Worm (Caenorhabditis elegans) whole organism, young adult: ENCODE data around the gene prdh-1.

Experiments used
- C17E4.6 ChIP-seq: fragments of 200-800 bp; sonication (Bioruptor generic); IDR thresholded peaks from 2 replicates; pipeline ENCODE4 v1.3.6; 2022; ENCODE audit warnings: missing genetic modification reagents, missing genetic modification characterization, missing compliant biosample characterization
- F23B12.7 ChIP-seq: sonication (generic microtip); optimal IDR thresholded peaks from 2 replicates; lab custom pipeline; 2017; ENCODE audit warnings: missing genetic modification characterization, mild to moderate bottlenecking, missing compliant biosample characterization, antibody characterized with exemption, moderate library complexity; ENCODE audit not compliant: insufficient read depth
- F33H1.4 ChIP-seq: fragments of 200-800 bp; sonication (Bioruptor generic); IDR thresholded peaks from 2 replicates; pipeline ENCODE4 v1.3.6; 2022; ENCODE audit warnings: missing genetic modification reagents, missing genetic modification characterization, missing compliant biosample characterization
- F37B4.10 ChIP-seq: fragments of 200-800 bp; sonication (Bioruptor generic); IDR thresholded peaks from 2 replicates; pipeline ENCODE4 v1.3.6; 2022; ENCODE audit warnings: missing genetic modification characterization, missing compliant biosample characterization
- F55B11.4 ChIP-seq: sonication (generic microtip); optimal IDR thresholded peaks from 2 replicates; lab custom pipeline; 2016; ENCODE audit warnings: missing compliant biosample characterization, missing genetic modification characterization, borderline replicate concordance; ENCODE audit not compliant: insufficient read depth
- Y95B8A.8 ChIP-seq: fragments of 200-800 bp; sonication (Bioruptor generic); IDR thresholded peaks from 2 replicates; pipeline ENCODE4 v1.3.6; 2022; ENCODE audit warnings: missing genetic modification reagents, missing genetic modification characterization, missing compliant biosample characterization
- cebp-1 ChIP-seq, 2 experiments: fragments of 200-800 bp in 1 of 2; sonication (Bioruptor generic) in 1 of 2; sonication (generic microtip) in 1 of 2; IDR thresholded peaks in 1 of 2; optimal IDR thresholded peaks in 1 of 2; 2 replicates each; pipeline versions ENCODE4 v1.3.6 to Lab custom; 2017 to 2022; ENCODE audit warnings: missing compliant biosample characterization in 2 of 2, missing genetic modification characterization in 2 of 2, mild to moderate bottlenecking in 1 of 2, missing genetic modification reagents in 1 of 2, moderate library complexity in 1 of 2
- ceh-100 ChIP-seq: fragments of 200-800 bp; sonication (Bioruptor generic); IDR thresholded peaks from 2 replicates; pipeline ENCODE4 v1.3.6; 2022; ENCODE audit warnings: missing genetic modification reagents, missing genetic modification characterization, missing compliant biosample characterization
- ceh-27 ChIP-seq: fragments of 200-800 bp; sonication (Bioruptor generic); optimal IDR thresholded peaks from 2 replicates; lab custom pipeline; 2018; ENCODE audit warnings: mild to moderate bottlenecking, missing genetic modification characterization, moderate library complexity, missing compliant biosample characterization
- ceh-58 ChIP-seq: fragments of 200-800 bp; sonication (Bioruptor generic); IDR thresholded peaks from 2 replicates; pipeline ENCODE4 v1.3.6; 2022; ENCODE audit warnings: missing genetic modification characterization, missing compliant biosample characterization
- dpff-1 ChIP-seq: sonication (generic microtip); optimal IDR thresholded peaks from 2 replicates; lab custom pipeline; 2017; ENCODE audit warnings: mild to moderate bottlenecking, missing genetic modification characterization, missing compliant biosample characterization
- fkh-3 ChIP-seq: sonication (generic microtip); optimal IDR thresholded peaks from 2 replicates; lab custom pipeline; 2016; ENCODE audit warnings: mild to moderate bottlenecking, missing genetic modification characterization, missing compliant biosample characterization
- hmg-20 ChIP-seq: fragments of 200-800 bp; sonication (Bioruptor generic); IDR thresholded peaks from 2 replicates; pipeline ENCODE4 v1.3.6; 2022; ENCODE audit warnings: missing genetic modification reagents, missing genetic modification characterization, missing compliant biosample characterization
- lag-1 ChIP-seq: fragments of 200-800 bp; sonication (Bioruptor generic); IDR thresholded peaks from 2 replicates; pipeline ENCODE4 v1.3.6; 2022; ENCODE audit warnings: missing genetic modification reagents, missing genetic modification characterization, missing compliant biosample characterization
- let-607 ChIP-seq, 2 experiments: fragments of 200-800 bp in 1 of 2; sonication (Bioruptor generic) in 1 of 2; sonication (generic microtip) in 1 of 2; optimal IDR thresholded peaks; 2 replicates each; lab custom pipeline; 2016 to 2018; ENCODE audit warnings: mild to moderate bottlenecking in 2 of 2, missing compliant biosample characterization in 2 of 2, missing genetic modification characterization in 2 of 2, moderate library complexity in 2 of 2, missing genotype in 1 of 2
- lsl-1 ChIP-seq: fragments of 200-800 bp; sonication (Bioruptor generic); optimal IDR thresholded peaks from 2 replicates; lab custom pipeline; 2018; ENCODE audit warnings: mild to moderate bottlenecking, missing genetic modification characterization, moderate library complexity, missing compliant biosample characterization
- madf-10 ChIP-seq: sonication (generic microtip); optimal IDR thresholded peaks from 2 replicates; lab custom pipeline; 2016; ENCODE audit warnings: mild to moderate bottlenecking, missing genetic modification characterization, missing compliant biosample characterization
- madf-3 ChIP-seq: fragments of 200-800 bp; sonication (Bioruptor generic); IDR thresholded peaks from 2 replicates; pipeline ENCODE4 v1.3.6; 2022; ENCODE audit warnings: missing genetic modification reagents, missing genetic modification characterization, missing compliant biosample characterization
- mel-28 ChIP-seq: sonication (generic microtip); optimal IDR thresholded peaks from 2 replicates; lab custom pipeline; 2016; ENCODE audit warnings: borderline replicate concordance, mild to moderate bottlenecking, missing genetic modification characterization, missing compliant biosample characterization
- mes-4 ChIP-seq: sonication (generic microtip); optimal IDR thresholded peaks from 2 replicates; lab custom pipeline; 2016; ENCODE audit warnings: missing genotype, missing genetic modification characterization, missing compliant biosample characterization
- nhr-120 ChIP-seq: fragments of 200-800 bp; sonication (Bioruptor generic); IDR thresholded peaks from 2 replicates; pipeline ENCODE4 v1.3.6; 2022; ENCODE audit warnings: missing genetic modification characterization, missing compliant biosample characterization
- rec-8 ChIP-seq, 2 experiments: sonication (generic microtip); optimal IDR thresholded peaks; 2 replicates each; lab custom pipeline; 2016; ENCODE audit warnings: mild to moderate bottlenecking in 2 of 2, missing genetic modification characterization in 2 of 2, missing genetic modification reagents in 2 of 2, missing genotype in 2 of 2, missing biosample characterization in 1 of 2, missing compliant biosample characterization in 1 of 2, moderate library complexity in 1 of 2
- snpc-4 ChIP-seq, 5 experiments: fragments of 150-350 bp in 1 of 5; sonication (generic microtip) in 4 of 5; optimal IDR thresholded peaks; 2 replicates each; lab custom pipeline; 2014 to 2018; ENCODE audit warnings: missing genetic modification characterization in 5 of 5, missing biosample characterization in 3 of 5, antibody characterized with exemption in 2 of 5, mild to moderate bottlenecking in 2 of 5, missing compliant biosample characterization in 2 of 5, missing genotype in 2 of 5, moderate library complexity in 2 of 5, missing genetic modification reagents in 1 of 5
- somi-1 ChIP-seq: fragments of 200-800 bp; sonication (Bioruptor generic); optimal IDR thresholded peaks from 2 replicates; lab custom pipeline; 2018; ENCODE audit warnings: mild to moderate bottlenecking, missing genetic modification characterization, missing compliant biosample characterization
- tbx-9 ChIP-seq: sonication (generic microtip); optimal IDR thresholded peaks from 2 replicates; lab custom pipeline; 2016; ENCODE audit warnings: borderline replicate concordance, missing genetic modification characterization, inconsistent platforms, missing compliant biosample characterization
- xnd-1 ChIP-seq: sonication (generic microtip); optimal IDR thresholded peaks from 2 replicates; lab custom pipeline; 2016; ENCODE audit warnings: missing genotype, missing genetic modification reagents, missing genetic modification characterization, missing compliant biosample characterization
- zfh-2 ChIP-seq: fragments of 200-800 bp; sonication (Bioruptor generic); conservative IDR thresholded peaks from 2 replicates; pipeline ENCODE4 v1.3.6; 2022; ENCODE audit warnings: missing genetic modification reagents, missing genetic modification characterization, missing compliant biosample characterization
- ztf-26 ChIP-seq: sonication (generic microtip); optimal IDR thresholded peaks from 2 replicates; lab custom pipeline; 2017; ENCODE audit warnings: missing genetic modification characterization, missing compliant biosample characterization
- ztf-28 ChIP-seq: fragments of 200-800 bp; sonication (Bioruptor generic); IDR thresholded peaks from 2 replicates; pipeline ENCODE4 v1.3.6; 2022; ENCODE audit warnings: missing genetic modification reagents, missing genetic modification characterization, missing compliant biosample characterization

The prdh-1 gene

ce11 chrIV:13881754-13882275 lies 5.4 kb upstream of the prdh-1 start, which contains the start of gene rpl-29 (continued):
- TF ChIP-seq hmg-20 (GFP tag; lab: Robert Waterston, UW), result peak; percentile 70; the same call in 1 of the 2 replicates

ce11 chrIV:13880803-13881202 lies 4.4 kb upstream of the prdh-1 start:
- TF ChIP-seq F55B11.4 (tag; lab: Kevin White, UChicago) (no peak), cebp-1 (GFP tag; IDR thresholded peaks at IDR 0.05; lab: Robert Waterston, UW) (no peak), cebp-1 (tag; optimal IDR thresholded peaks at IDR 0.05; lab: Kevin White, UChicago) (peak; percentile 39), madf-10 (tag; lab: Kevin White, UChicago) (peak; percentile 36), mel-28 (tag; lab: Kevin White, UChicago) (no peak), lag-1 (no peak; the same call in 1 of the 2 replicates), somi-1 (GFP tag; lab: Kevin White, UChicago) (peak; percentile 15)

- TF ChIP-seq xnd-1 (tag; lab: Kevin White, UChicago) (peak; percentile 6), F33H1.4 (GFP tag; lab: Robert Waterston, UW) (peak; percentile 49), snpc-4 (GFP tag; optimal IDR thresholded peaks at IDR 0.05; lab: Kevin White, UChicago) (peak; percentile 9), snpc-4 (tag; optimal IDR thresholded peaks at IDR 0.05; lab: Kevin White, UChicago) (peak in 2 of 4 experiments; percentile 30 to 72), ztf-28 (GFP tag; lab: Robert Waterston, UW) (no peak), lsl-1 (GFP tag; lab: Kevin White, UChicago) (peak; percentile 84)
These were observed 4.0 kb upstream of the prdh-1 start for ce11 chrIV:13880370-13880769.

- no peak for TF ChIP-seq nhr-120
- TF ChIP-seq zfh-2, result peak; percentile 69
- no peak for TF ChIP-seq F23B12.7
- TF ChIP-seq hmg-20 (GFP tag; lab: Robert Waterston, UW), result no peak
These were observed 3.4 kb upstream of the prdh-1 start, which contains the start of gene B0513.4 for ce11 chrIV:13879851-13880250. Gene B0513.4 (plus strand): TSS chrIV:13880151.

ce11 chrIV:13878738-13879137 lies 2.3 kb upstream of the prdh-1 start:
- no peak for TF ChIP-seq hmg-20 (GFP tag; lab: Robert Waterston, UW)
- TF ChIP-seq tbx-9 (tag; lab: Kevin White, UChicago), result no peak
- TF ChIP-seq madf-3 (GFP tag; lab: Robert Waterston, UW), result no peak
- TF ChIP-seq ztf-26 (tag; lab: Kevin White, UChicago), result no peak
- no peak for TF ChIP-seq ceh-100
- TF ChIP-seq Y95B8A.8 (GFP tag; lab: Robert Waterston, UW), result no peak
- no peak for TF ChIP-seq F37B4.10 (GFP tag; lab: Robert Waterston, UW)
- no peak for TF ChIP-seq ceh-27 (GFP tag; lab: Kevin White, UChicago)
- no peak for TF ChIP-seq dpff-1 (tag; lab: Kevin White, UChicago)
- no peak for TF ChIP-seq rec-8 (tag; optimal IDR thresholded peaks at IDR 0.05; lab: Kevin White, UChicago)

ce11 chrIV:13878123-13878522 lies 1.7 kb upstream of the prdh-1 start:
- TF ChIP-seq ceh-58 (GFP tag; lab: Robert Waterston, UW) (no peak), F33H1.4 (GFP tag; lab: Robert Waterston, UW) (no peak), tbx-9 (tag; lab: Kevin White, UChicago) (no peak), mes-4 (tag; lab: Kevin White, UChicago) (no peak), let-607 (tag; optimal IDR thresholded peaks at IDR 0.05; lab: Kevin White, UChicago) (no peak), C17E4.6 (GFP tag; lab: Robert Waterston, UW) (no peak), fkh-3 (tag; lab: Kevin White, UChicago) (no peak)
